Fruit fly (Drosophila melanogaster) whole organism: ENCODE measurements around the gene Acp95EF.

Experiments
- CG8478 ChIP-seq: fragments of >200 bp; optimal IDR thresholded peaks from 2 replicates; lab custom pipeline; 2018; ENCODE audit warnings: inconsistent platforms
- Dll ChIP-seq: fragments of >200 bp; optimal IDR thresholded peaks from 2 replicates; lab custom pipeline; 2017
- EcR ChIP-seq, 2 experiments: fragments of >200 bp; optimal IDR thresholded peaks; 2 replicates each; lab custom pipeline; 2017; ENCODE audit warnings: missing biosample characterization in 2 of 2, missing genetic modification characterization in 2 of 2, missing genetic modification reagents in 2 of 2
- pan ChIP-seq: fragments of >200 bp; optimal IDR thresholded peaks from 2 replicates; lab custom pipeline; 2017
- psq ChIP-seq: fragments of >200 bp; optimal IDR thresholded peaks from 2 replicates; lab custom pipeline; 2017
- usp ChIP-seq: fragments of >200 bp; optimal IDR thresholded peaks from 2 replicates; lab custom pipeline; 2017; ENCODE audit warnings: missing biosample characterization, missing genetic modification characterization, mixed read lengths

The Acp95EF gene

dm6 chr3R:24233366-24234161 lies 4.8 kb downstream of the Acp95EF start:
- TF ChIP-seq CG8478 (lab: Kevin White, UChicago): peak; percentile 19
- no peak for TF ChIP-seq usp (GFP tag; lab: Kevin White, UChicago)

dm6 chr3R:24234162-24234529 lies 5.4 kb downstream of the Acp95EF start:
- TF ChIP-seq usp (GFP tag; lab: Kevin White, UChicago): no peak
- TF ChIP-seq EcR (GFP tag; optimal IDR thresholded peaks at IDR 0.05; lab: Kevin White, UChicago): no peak
- no peak for TF ChIP-seq CG8478 (lab: Kevin White, UChicago)
- no peak for TF ChIP-seq Dll (lab: Kevin White, UChicago)
- TF ChIP-seq pan: no peak
- TF ChIP-seq psq (lab: Kevin White, UChicago): no peak

dm6 chr3R:24234721-24235120 lies 5.9 kb downstream of the Acp95EF start:
- TF ChIP-seq usp (GFP tag; lab: Kevin White, UChicago) (no peak), CG8478 (lab: Kevin White, UChicago) (no peak), pan (no peak), Dll (lab: Kevin White, UChicago) (no peak), psq (lab: Kevin White, UChicago) (no peak), EcR (GFP tag; optimal IDR thresholded peaks at IDR 0.05; lab: Kevin White, UChicago) (no peak)

dm6 chr3R:24252494-24252893 lies 23.7 kb downstream of the Acp95EF start, which contains the start of gene beta-PheRS:
beta-PheRS (minus strand) TSS chr3R:24252679.
- no peak for TF ChIP-seq psq (lab: Kevin White, UChicago)
- no peak for TF ChIP-seq usp (GFP tag; lab: Kevin White, UChicago)
- TF ChIP-seq CG8478 (lab: Kevin White, UChicago): no peak
- TF ChIP-seq pan: no peak
- no peak for TF ChIP-seq Dll (lab: Kevin White, UChicago)
- no peak for TF ChIP-seq EcR (GFP tag; optimal IDR thresholded peaks at IDR 0.05; lab: Kevin White, UChicago)

- TF ChIP-seq usp (GFP tag; lab: Kevin White, UChicago) (no peak), EcR (GFP tag; optimal IDR thresholded peaks at IDR 0.05; lab: Kevin White, UChicago) (no peak), pan (no peak)
These were observed 29.6 kb downstream of the Acp95EF start for dm6 chr3R:24258333-24258732.

- TF ChIP-seq Dll (lab: Kevin White, UChicago): peak; percentile 81
- no peak for TF ChIP-seq EcR (GFP tag; optimal IDR thresholded peaks at IDR 0.05; lab: Kevin White, UChicago)
These were observed 30.7 kb downstream of the Acp95EF start for dm6 chr3R:24259278-24260040.

- TF ChIP-seq pan: no peak
- TF ChIP-seq EcR (GFP tag; optimal IDR thresholded peaks at IDR 0.05; lab: Kevin White, UChicago): no peak
- TF ChIP-seq usp (GFP tag; lab: Kevin White, UChicago): no peak
- TF ChIP-seq Dll (lab: Kevin White, UChicago): no peak
- TF ChIP-seq psq (lab: Kevin White, UChicago): no peak
- no peak for TF ChIP-seq CG8478 (lab: Kevin White, UChicago)
These were observed 31.2 kb downstream of the Acp95EF start for dm6 chr3R:24260041-24260379.

dm6 chr3R:24260411-24260810 lies 31.6 kb downstream of the Acp95EF start:
- TF ChIP-seq pan (no peak), psq (lab: Kevin White, UChicago) (no peak), CG8478 (lab: Kevin White, UChicago) (no peak), Dll (lab: Kevin White, UChicago) (no peak), EcR (GFP tag; optimal IDR thresholded peaks at IDR 0.05; lab: Kevin White, UChicago) (no peak), usp (GFP tag; lab: Kevin White, UChicago) (no peak)

- TF ChIP-seq Dll (lab: Kevin White, UChicago): no peak
- TF ChIP-seq psq (lab: Kevin White, UChicago): no peak
- no peak for TF ChIP-seq pan
- TF ChIP-seq EcR (GFP tag; optimal IDR thresholded peaks at IDR 0.05; lab: Kevin White, UChicago): no peak
- no peak for TF ChIP-seq usp (GFP tag; lab: Kevin White, UChicago)
- no peak for TF ChIP-seq CG8478 (lab: Kevin White, UChicago)
These were observed 32.7 kb downstream of the Acp95EF start for dm6 chr3R:24261380-24262021.

dm6 chr3R:24262923-24263322 lies 34.1 kb downstream of the Acp95EF start:
- TF ChIP-seq pan (no peak), EcR (GFP tag; optimal IDR thresholded peaks at IDR 0.05; lab: Kevin White, UChicago) (no peak), CG8478 (lab: Kevin White, UChicago) (no peak), psq (lab: Kevin White, UChicago) (no peak), Dll (lab: Kevin White, UChicago) (no peak), usp (GFP tag; lab: Kevin White, UChicago) (no peak)

dm6 chr3R:24263588-24264413 lies 35.0 kb downstream of the Acp95EF start:
- TF ChIP-seq Dll (lab: Kevin White, UChicago) (no peak), EcR (GFP tag; optimal IDR thresholded peaks at IDR 0.05; lab: Kevin White, UChicago) (no peak), usp (GFP tag; lab: Kevin White, UChicago) (no peak), psq (lab: Kevin White, UChicago) (no peak), pan (no peak), CG8478 (lab: Kevin White, UChicago) (no peak)
